Fruit fly (Drosophila melanogaster): Measurements from ENCODE around the gene CG4080.

- TF ChIP-seq Dll (optimal IDR thresholded peaks at IDR 0.05) = no peak
- no peak for TF ChIP-seq EcR (GFP tag; optimal IDR thresholded peaks at IDR 0.05)
- TF ChIP-seq CG8478 (optimal IDR thresholded peaks at IDR 0.05) = no peak
- TF ChIP-seq pan (optimal IDR thresholded peaks at IDR 0.05) = no peak
- TF ChIP-seq psq (optimal IDR thresholded peaks at IDR 0.05) = no peak
- TF ChIP-seq usp (GFP tag; optimal IDR thresholded peaks at IDR 0.05) = no peak
These were observed 53.9 kb downstream of the CG4080 start for dm6 chr3L:9345157-9345556.
